Fruit fly (Drosophila melanogaster): ENCODE measurements around the gene CG7460.
A peak's percentile ranks its signal among the peaks of the same experiment; 100 is the strongest.

CG7460 gene

dm6 chr3L:17791067-17791466 lies 50.7 kb downstream of the CG7460 start:
- no peak for TF ChIP-seq CG7368 (GFP tag; optimal IDR thresholded peaks at IDR 0.05)
- TF ChIP-seq CG11762 (GFP tag; optimal IDR thresholded peaks at IDR 0.05; ENCODE audit: insufficient read depth): no peak
- no peak for TF ChIP-seq fd85E (GFP tag; optimal IDR thresholded peaks at IDR 0.05)
- no peak for TF ChIP-seq CG6163 (GFP tag; IDR thresholded peaks at IDR 0.05)
- no peak for TF ChIP-seq acj6 (GFP tag; optimal IDR thresholded peaks at IDR 0.05)
- no peak for TF ChIP-seq salr (GFP tag; optimal IDR thresholded peaks at IDR 0.05)
- no peak for TF ChIP-seq Ets96B (tag; optimal IDR thresholded peaks at IDR 0.05)
- TF ChIP-seq Hr4 (GFP tag; optimal IDR thresholded peaks at IDR 0.05): no peak
- TF ChIP-seq vri (GFP tag; optimal IDR thresholded peaks at IDR 0.05): no peak
- TF ChIP-seq spab (GFP tag; optimal IDR thresholded peaks at IDR 0.05): no peak

- TF ChIP-seq CG11294 (GFP tag; IDR thresholded peaks at IDR 0.05): no peak
- TF ChIP-seq net (GFP tag; optimal IDR thresholded peaks at IDR 0.05): no peak
- TF ChIP-seq dsx (GFP tag; optimal IDR thresholded peaks at IDR 0.05; ENCODE audit: poor library complexity, severe bottlenecking): no peak
- no peak for TF ChIP-seq Eip75B (GFP tag; optimal IDR thresholded peaks at IDR 0.05)
- no peak for TF ChIP-seq cyc (GFP tag; optimal IDR thresholded peaks at IDR 0.05)
- TF ChIP-seq Gug (GFP tag; IDR thresholded peaks at IDR 0.05): no peak
- no peak for TF ChIP-seq CG11762 (GFP tag; optimal IDR thresholded peaks at IDR 0.05; ENCODE audit: insufficient read depth)
- no peak for TF ChIP-seq CG3032 (tag; optimal IDR thresholded peaks at IDR 0.05)
- no peak for TF ChIP-seq CG31627 (GFP tag; optimal IDR thresholded peaks at IDR 0.05)
- TF ChIP-seq Sox14 (GFP tag; optimal IDR thresholded peaks at IDR 0.05): no peak
- no peak for TF ChIP-seq CG8319 (GFP tag; optimal IDR thresholded peaks at IDR 0.05)
- TF ChIP-seq fd59A (GFP tag; optimal IDR thresholded peaks at IDR 0.05): no peak
- no peak for TF ChIP-seq ss (GFP tag; optimal IDR thresholded peaks at IDR 0.05)
- no peak for TF ChIP-seq OdsH (GFP tag; optimal IDR thresholded peaks at IDR 0.05)
These were observed 50.9 kb downstream of the CG7460 start, which contains the start of gene CG42815 for dm6 chr3L:17791467-17791494. Gene CG42815, minus strand, starts transcription at chr3L:17791486.

dm6 chr3L:17791495-17791894 lies 51.2 kb downstream of the CG7460 start:
- TF ChIP-seq CG4318 (GFP tag; optimal IDR thresholded peaks at IDR 0.05) (no peak), fkh (GFP tag; optimal IDR thresholded peaks at IDR 0.05) (peak; percentile 72)
